Fruit fly (Drosophila melanogaster): ENCODE data around the gene Cpr67B.

DNA sequence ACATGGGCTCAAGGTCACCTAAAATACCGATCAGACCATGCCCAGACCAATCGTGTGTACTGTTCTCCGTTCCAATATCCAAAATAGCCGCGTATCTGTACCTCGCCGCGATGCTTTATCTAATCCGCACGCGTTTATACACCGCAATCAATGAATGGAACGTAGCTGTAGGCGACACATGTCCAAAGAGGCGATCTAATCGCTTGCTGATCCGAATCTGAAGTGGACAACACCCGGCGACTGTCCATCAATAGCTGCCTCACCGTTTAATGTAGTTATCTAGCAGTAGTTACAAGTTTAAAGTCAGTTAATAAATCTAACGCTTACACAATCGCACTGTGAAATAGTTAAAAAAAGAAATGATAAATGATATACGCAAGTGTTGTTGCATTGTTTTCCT lies 47.8 kb downstream of the Cpr67B start:
- TF ChIP-seq crp (GFP tag; optimal IDR thresholded peaks at IDR 0.05) (no peak), CG17802 (tag; optimal IDR thresholded peaks at IDR 0.05) (no peak), HLH54F (GFP tag; optimal IDR thresholded peaks at IDR 0.05) (no peak), Dbx (GFP tag; IDR thresholded peaks at IDR 0.05) (no peak), CG2712 (tag; optimal IDR thresholded peaks at IDR 0.05) (no peak), CG7372 (GFP tag; IDR thresholded peaks at IDR 0.05) (no peak), CG9609 (GFP tag; optimal IDR thresholded peaks at IDR 0.05) (no peak), Ravus (GFP tag; IDR thresholded peaks at IDR 0.05) (no peak), phol (tag; optimal IDR thresholded peaks at IDR 0.05) (no peak), maf-S (GFP tag; optimal IDR thresholded peaks at IDR 0.05) (no peak), CG6272 (GFP tag; IDR thresholded peaks at IDR 0.05) (no peak), psq (GFP tag; optimal IDR thresholded peaks at IDR 0.05) (no peak)
